Fruit fly (Drosophila melanogaster) whole organism, embryonic: ENCODE data around the gene Sqor.

Experiments used
- Ada2b ChIP-seq: fragments of 200-800 bp; sonication (Bioruptor generic); IDR thresholded peaks from 2 replicates; pipeline ENCODE4 v1.3.6; 2022; ENCODE audit warnings: missing biosample characterization, missing genetic modification characterization
- Awh ChIP-seq: fragments of 200-800 bp; sonication (Bioruptor generic); IDR thresholded peaks from 2 replicates; pipeline ENCODE4, ENCODE4 v1.3.6; 2022; ENCODE audit warnings: missing biosample characterization, missing genetic modification characterization
- CG10274 ChIP-seq: fragments of 200-800 bp; sonication (Bioruptor generic); optimal IDR thresholded peaks from 3 replicates; lab custom pipeline; 2017; ENCODE audit warnings: missing biosample characterization, mild to moderate bottlenecking, missing genetic modification characterization
- CG10979 ChIP-seq: fragments of 200-800 bp; sonication (Bioruptor generic); optimal IDR thresholded peaks from 2 replicates; lab custom pipeline; 2018; ENCODE audit warnings: missing biosample characterization, mild to moderate bottlenecking, missing genetic modification characterization, moderate library complexity
- CG11085 ChIP-seq: fragments of 200-800 bp; sonication (Bioruptor generic); IDR thresholded peaks from 2 replicates; pipeline ENCODE4 v1.3.6; 2022; ENCODE audit warnings: missing biosample characterization, missing genetic modification characterization
- CG11398 ChIP-seq: fragments of 200-800 bp; sonication (Bioruptor generic); optimal IDR thresholded peaks from 2 replicates; lab custom pipeline; 2016; ENCODE audit warnings: missing biosample characterization, missing genetic modification characterization
- CG12659 ChIP-seq: fragments of 200-800 bp; sonication (Bioruptor generic); optimal IDR thresholded peaks from 3 replicates; lab custom pipeline; 2017; ENCODE audit warnings: mild to moderate bottlenecking, missing biosample characterization, missing genetic modification reagents, missing genetic modification characterization
- CG13287 ChIP-seq: fragments of 200-800 bp; sonication (Bioruptor generic); IDR thresholded peaks from 2 replicates; pipeline ENCODE4 v1.3.6; 2022; ENCODE audit warnings: missing biosample characterization, missing genetic modification characterization; ENCODE audit not compliant: partially characterized antibody
- CG14667 ChIP-seq: fragments of 200-800 bp; sonication (Bioruptor generic); IDR thresholded peaks from 2 replicates; pipeline ENCODE4 v1.3.6; 2022; ENCODE audit warnings: missing biosample characterization, missing genetic modification characterization
- CG16815 ChIP-seq: fragments of 200-800 bp; sonication (Bioruptor generic); optimal IDR thresholded peaks from 3 replicates; lab custom pipeline; 2017; ENCODE audit warnings: missing biosample characterization, mild to moderate bottlenecking, missing genetic modification characterization
- CG18011 ChIP-seq: fragments of 200-800 bp; sonication (Bioruptor generic); optimal IDR thresholded peaks from 2 replicates; lab custom pipeline; 2017; ENCODE audit warnings: missing biosample characterization, missing genetic modification characterization, mild to moderate bottlenecking, moderate library complexity, missing genotype
- CG1832 ChIP-seq: fragments of 200-800 bp; sonication (Bioruptor generic); optimal IDR thresholded peaks from 2 replicates; lab custom pipeline; 2017; ENCODE audit warnings: missing biosample characterization, mild to moderate bottlenecking, missing genetic modification characterization, inconsistent platforms
- CG18599 ChIP-seq: fragments of 200-800 bp; sonication (Bioruptor generic); optimal IDR thresholded peaks from 3 replicates; lab custom pipeline; 2017; ENCODE audit warnings: missing biosample characterization, missing genetic modification characterization, mild to moderate bottlenecking, moderate library complexity, missing genetic modification reagents
- CG31224 ChIP-seq: fragments of 200-800 bp; sonication (Bioruptor generic); IDR thresholded peaks from 2 replicates; pipeline ENCODE4 v1.3.6; 2022; ENCODE audit warnings: missing biosample characterization, missing genetic modification characterization
- CG4730 ChIP-seq: fragments of 200-800 bp; sonication (Bioruptor generic); IDR thresholded peaks from 2 replicates; pipeline ENCODE4 v1.3.6; 2022; ENCODE audit warnings: missing biosample characterization, missing genetic modification characterization
- CG8765 ChIP-seq: fragments of 200-800 bp; sonication (Bioruptor generic); IDR thresholded peaks from 2 replicates; pipeline ENCODE4 v1.3.6; 2022; ENCODE audit warnings: missing biosample characterization, missing genetic modification characterization
- CG8944 ChIP-seq: fragments of 200-800 bp; sonication (Bioruptor generic); optimal IDR thresholded peaks from 3 replicates; lab custom pipeline; 2016; ENCODE audit warnings: missing biosample characterization, missing genetic modification characterization
- CG9215 ChIP-seq: fragments of 200-800 bp; sonication (Bioruptor generic); IDR thresholded peaks from 2 replicates; pipeline ENCODE4 v1.3.6; 2022; ENCODE audit warnings: missing biosample characterization, missing genetic modification characterization
- CG9727 ChIP-seq: fragments of 200-800 bp; sonication (Bioruptor generic); optimal IDR thresholded peaks from 3 replicates; lab custom pipeline; 2017; ENCODE audit warnings: missing biosample characterization, mild to moderate bottlenecking, missing genetic modification characterization
- CG9817 ChIP-seq: fragments of 200-800 bp; sonication (Bioruptor generic); optimal IDR thresholded peaks from 2 replicates; lab custom pipeline; 2018; ENCODE audit warnings: missing biosample characterization, mild to moderate bottlenecking, missing genetic modification characterization, moderate library complexity
- CHES-1-like ChIP-seq: fragments of 200-800 bp; sonication (Bioruptor generic); optimal IDR thresholded peaks from 2 replicates; lab custom pipeline; 2016; ENCODE audit warnings: missing biosample characterization, missing genetic modification characterization
- D19B ChIP-seq: fragments of 200-800 bp; sonication (Bioruptor generic); optimal IDR thresholded peaks from 2 replicates; lab custom pipeline; 2017; ENCODE audit warnings: missing biosample characterization, mild to moderate bottlenecking, missing genetic modification characterization
- Dp ChIP-seq: fragments of 200-800 bp; sonication (Bioruptor generic); optimal IDR thresholded peaks from 2 replicates; lab custom pipeline; 2018; ENCODE audit warnings: missing biosample characterization, mild to moderate bottlenecking, missing genetic modification characterization, moderate library complexity
- E2f1 ChIP-seq: fragments of 200-800 bp; sonication (Bioruptor generic); IDR thresholded peaks from 2 replicates; pipeline ENCODE4 v1.3.6; 2022; ENCODE audit warnings: missing biosample characterization, missing genetic modification characterization
- Ets97D ChIP-seq: fragments of 200-800 bp; sonication (Bioruptor generic); optimal IDR thresholded peaks from 3 replicates; lab custom pipeline; 2016; ENCODE audit warnings: missing biosample characterization, missing genetic modification characterization
- GATAe ChIP-seq: fragments of 200-800 bp; sonication (Bioruptor generic); conservative IDR thresholded peaks from 2 replicates; pipeline ENCODE4 v1.3.6; 2022; ENCODE audit warnings: missing biosample characterization, missing genetic modification characterization
- Gug ChIP-seq: fragments of 200-800 bp; sonication (Bioruptor generic); IDR thresholded peaks from 4 replicates; pipeline ENCODE4 v1.3.6; 2022; ENCODE audit warnings: missing biosample characterization, missing genetic modification characterization
- HLH54F ChIP-seq: fragments of 200-800 bp; sonication (Bioruptor generic); optimal IDR thresholded peaks from 3 replicates; lab custom pipeline; 2016; ENCODE audit warnings: missing biosample characterization, missing genetic modification characterization
- HLHmδ ChIP-seq: fragments of 200-800 bp; sonication (Bioruptor generic); optimal IDR thresholded peaks from 2 replicates; lab custom pipeline; 2018; ENCODE audit warnings: missing biosample characterization, mild to moderate bottlenecking, missing genetic modification characterization, moderate library complexity
- Nf-YB ChIP-seq: fragments of 200-800 bp; sonication (Bioruptor generic); optimal IDR thresholded peaks from 3 replicates; lab custom pipeline; 2019; ENCODE audit warnings: missing biosample characterization, mild to moderate bottlenecking, missing genetic modification characterization, moderate library complexity
- Opbp ChIP-seq: fragments of 200-800 bp; sonication (Bioruptor generic); IDR thresholded peaks from 3 replicates; pipeline ENCODE4 v1.3.6; 2022; ENCODE audit warnings: missing biosample characterization, missing genetic modification characterization; ENCODE audit not compliant: partially characterized antibody
- Pdp1 ChIP-seq, 2 experiments: fragments of 200-800 bp; sonication (Bioruptor generic); optimal IDR thresholded peaks; 3 replicates each; lab custom pipeline; 2016; ENCODE audit warnings: missing biosample characterization in 2 of 2, missing genetic modification characterization in 2 of 2, mild to moderate bottlenecking in 1 of 2, moderate library complexity in 1 of 2
- Rx ChIP-seq: fragments of 200-800 bp; sonication (Bioruptor generic); IDR thresholded peaks from 2 replicates; pipeline ENCODE4 v1.3.6; 2022; ENCODE audit warnings: missing biosample characterization, missing genetic modification characterization
- Sox102F ChIP-seq: fragments of 200-800 bp; sonication (Bioruptor generic); optimal IDR thresholded peaks from 2 replicates; lab custom pipeline; 2018; ENCODE audit warnings: missing biosample characterization, mild to moderate bottlenecking, missing genetic modification characterization, moderate library complexity
- Sry-β ChIP-seq: fragments of 200-800 bp; sonication (Bioruptor generic); optimal IDR thresholded peaks from 2 replicates; lab custom pipeline; 2018; ENCODE audit warnings: missing biosample characterization, mild to moderate bottlenecking, missing genetic modification characterization, moderate library complexity
- Sry-δ ChIP-seq: fragments of 200-800 bp; sonication (Bioruptor generic); optimal IDR thresholded peaks from 2 replicates; lab custom pipeline; 2016; ENCODE audit warnings: missing biosample characterization, missing genetic modification characterization
- Xrp1 ChIP-seq: fragments of 200-800 bp; sonication (Bioruptor generic); IDR thresholded peaks from 2 replicates; pipeline ENCODE4 v1.3.6; 2022; ENCODE audit warnings: missing biosample characterization, missing genetic modification characterization
- bbx ChIP-seq: fragments of 200-800 bp; sonication (Bioruptor generic); IDR thresholded peaks from 2 replicates; pipeline ENCODE4 v1.3.6; 2022; ENCODE audit warnings: missing biosample characterization, missing genetic modification characterization; ENCODE audit not compliant: partially characterized antibody
- bowl ChIP-seq: fragments of 200-800 bp; sonication (Bioruptor generic); IDR thresholded peaks from 2 replicates; pipeline ENCODE4 v1.3.6; 2022; ENCODE audit warnings: missing biosample characterization, missing genetic modification characterization
- chm ChIP-seq: fragments of 200-800 bp; sonication (Bioruptor generic); IDR thresholded peaks from 2 replicates; pipeline ENCODE4 v1.3.6; 2022; ENCODE audit warnings: missing biosample characterization, missing genetic modification characterization
- dmrt11E ChIP-seq: fragments of 200-800 bp; sonication (Bioruptor generic); optimal IDR thresholded peaks from 3 replicates; lab custom pipeline; 2018; ENCODE audit warnings: missing biosample characterization, mild to moderate bottlenecking, missing genetic modification characterization, moderate library complexity
- fd64A ChIP-seq: fragments of 200-800 bp; sonication (Bioruptor generic); optimal IDR thresholded peaks from 3 replicates; lab custom pipeline; 2018; ENCODE audit warnings: missing biosample characterization, mild to moderate bottlenecking, missing genetic modification characterization
- oc ChIP-seq: fragments of 200-800 bp; sonication (Bioruptor generic); optimal IDR thresholded peaks from 2 replicates; lab custom pipeline; 2018; ENCODE audit warnings: missing biosample characterization, mild to moderate bottlenecking, missing genetic modification characterization, moderate library complexity
- phol ChIP-seq: fragments of 200-800 bp; sonication (Bioruptor generic); optimal IDR thresholded peaks from 3 replicates; lab custom pipeline; 2018; ENCODE audit warnings: missing biosample characterization, mild to moderate bottlenecking, missing genetic modification characterization, moderate library complexity
- pum ChIP-seq: fragments of 200-800 bp; sonication (Bioruptor generic); optimal IDR thresholded peaks from 2 replicates; lab custom pipeline; 2016; ENCODE audit warnings: missing biosample characterization, missing genetic modification characterization
- scrt ChIP-seq: fragments of 200-800 bp; sonication (Bioruptor generic); optimal IDR thresholded peaks from 2 replicates; lab custom pipeline; 2018; ENCODE audit warnings: missing biosample characterization, mild to moderate bottlenecking, missing genetic modification characterization, moderate library complexity
- sens ChIP-seq: fragments of 200-800 bp; sonication (Bioruptor generic); peaks from one replicate; lab custom pipeline; 2016; ENCODE audit warnings: missing biosample characterization, missing genetic modification characterization
- seq ChIP-seq: fragments of 200-800 bp; sonication (Bioruptor generic); IDR thresholded peaks from 2 replicates; pipeline ENCODE4 v1.3.6; 2022; ENCODE audit warnings: missing biosample characterization, missing genetic modification characterization
- sim ChIP-seq: fragments of 200-800 bp; sonication (Bioruptor generic); IDR thresholded peaks from 2 replicates; pipeline ENCODE4 v1.3.6; 2022; ENCODE audit warnings: missing biosample characterization, missing genetic modification characterization
- sisA ChIP-seq: fragments of 200-800 bp; sonication (Bioruptor generic); IDR thresholded peaks from 2 replicates; pipeline ENCODE4 v1.3.6; 2022; ENCODE audit warnings: missing biosample characterization, missing genetic modification characterization
- slp2 ChIP-seq: fragments of 200-800 bp; sonication (Bioruptor generic); optimal IDR thresholded peaks from 2 replicates; lab custom pipeline; 2016; ENCODE audit warnings: missing biosample characterization, missing genetic modification characterization
- wor ChIP-seq: fragments of 200-800 bp; sonication (Bioruptor generic); IDR thresholded peaks from 2 replicates; pipeline ENCODE4 v1.3.6; 2022; ENCODE audit warnings: missing biosample characterization, missing genetic modification characterization

Sqor gene

DNA sequence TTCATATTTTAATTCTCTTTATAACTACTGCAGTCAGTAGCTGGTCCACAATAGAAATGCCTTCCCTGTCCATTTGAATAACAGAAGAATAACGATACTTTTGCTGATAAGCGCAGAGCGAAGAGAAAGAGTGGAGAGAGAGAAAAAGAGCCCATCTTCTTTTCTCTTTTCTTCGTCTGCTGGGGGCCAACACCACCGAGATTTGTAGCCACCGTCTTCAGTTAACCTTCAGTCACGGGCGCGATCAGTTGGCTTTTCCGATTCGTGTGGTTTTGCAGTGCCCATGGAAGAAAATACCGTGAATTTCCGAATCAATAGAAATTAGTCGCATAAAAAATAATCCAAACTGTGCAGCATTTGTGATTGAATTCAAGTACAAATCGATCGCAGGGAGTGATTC is 23.5 kb downstream of the Sqor start, which contains the start of gene CG1273 (continued):
- no peak for TF ChIP-seq sisA (GFP tag; lab: Robert Waterston, UW)
- TF ChIP-seq Dp = no peak
- TF ChIP-seq seq (GFP tag; lab: Robert Waterston, UW) = no peak
- no peak for TF ChIP-seq GATAe (GFP tag; lab: Robert Waterston, UW)
- TF ChIP-seq E2f1 (GFP tag; lab: Robert Waterston, UW) = no peak
- no peak for TF ChIP-seq CG16815 (GFP tag; lab: Kevin White, UChicago)
- TF ChIP-seq Sox102F = no peak
- TF ChIP-seq CG10979 (tag; lab: Kevin White, UChicago) = no peak
- no peak for TF ChIP-seq sim
- no peak for TF ChIP-seq CG18011
- TF ChIP-seq CG9727 = no peak
- no peak for TF ChIP-seq fd64A (GFP tag; lab: Kevin White, UChicago)
- no peak for TF ChIP-seq Nf-YB
- TF ChIP-seq HLH54F (GFP tag; lab: Kevin White, UChicago) = no peak
- TF ChIP-seq CG10274 (GFP tag; lab: Kevin White, UChicago) = no peak
- no peak for TF ChIP-seq CHES-1-like
- TF ChIP-seq Opbp (GFP tag; lab: Robert Waterston, UW) = 0 out of 3 replicates have a peak, but pooled peaks have one; percentile 36
- no peak for TF ChIP-seq slp2 (GFP tag; lab: Kevin White, UChicago)
- no peak for TF ChIP-seq CG14667 (GFP tag; lab: Robert Waterston, UW)
- TF ChIP-seq HLHmδ (GFP tag; lab: Kevin White, UChicago) = peak; percentile 15
- TF ChIP-seq Sry-β = no peak
- TF ChIP-seq wor (GFP tag; lab: Robert Waterston, UW) = no peak
- no peak for TF ChIP-seq CG8765
- no peak for TF ChIP-seq D19B (GFP tag; lab: Kevin White, UChicago)
- TF ChIP-seq bowl (GFP tag; lab: Robert Waterston, UW) = no peak
- peak; percentile 46; the same call in 1 of the 2 replicates for TF ChIP-seq chm (GFP tag; lab: Robert Waterston, UW)
- no peak for TF ChIP-seq CG31224 (GFP tag; lab: Robert Waterston, UW)
- TF ChIP-seq CG9215 (GFP tag; lab: Robert Waterston, UW) = no peak
- TF ChIP-seq Sry-δ (GFP tag; lab: Kevin White, UChicago) = no peak
- TF ChIP-seq Pdp1 (GFP tag; optimal IDR thresholded peaks at IDR 0.05; lab: Kevin White, UChicago) = no peak
- TF ChIP-seq Rx = no peak
- TF ChIP-seq Xrp1 = 0 out of 2 replicates have a peak, but pooled peaks have one; percentile 6
- TF ChIP-seq CG8944 (GFP tag; lab: Kevin White, UChicago) = no peak
- no peak for TF ChIP-seq pum (GFP tag; lab: Kevin White, UChicago)
- no peak for TF ChIP-seq Gug (GFP tag; lab: Robert Waterston, UW)
- TF ChIP-seq phol (tag; lab: Kevin White, UChicago) = no peak
- TF ChIP-seq CG12659 (GFP tag; lab: Kevin White, UChicago) = no peak
- no peak for TF ChIP-seq CG11398
- TF ChIP-seq scrt (GFP tag; lab: Kevin White, UChicago) = no peak
- no peak for TF ChIP-seq Awh (GFP tag; lab: Robert Waterston, UW)
- TF ChIP-seq sens (GFP tag; lab: Kevin White, UChicago) = peak; percentile 67
- peak; percentile 15; the same call in 1 of the 2 replicates for TF ChIP-seq bbx (GFP tag; lab: Robert Waterston, UW)
- no peak for TF ChIP-seq Ets97D (GFP tag; lab: Kevin White, UChicago)
- no peak for TF ChIP-seq CG1832 (GFP tag; lab: Kevin White, UChicago)
- no peak for TF ChIP-seq CG11085
- no peak for TF ChIP-seq Ada2b
- no peak for TF ChIP-seq CG9817 (tag; lab: Kevin White, UChicago)
- no peak for TF ChIP-seq CG4730
- TF ChIP-seq CG18599 (GFP tag; lab: Kevin White, UChicago) = no peak
- TF ChIP-seq CG13287 (GFP tag; lab: Robert Waterston, UW) = no peak
- TF ChIP-seq oc = peak; percentile 55
- no peak for TF ChIP-seq dmrt11E (tag; lab: Kevin White, UChicago)
